Fruit fly (Drosophila melanogaster): ENCODE results near the gene CG7025.

dm6 chr2L:7665747-7666146 lies 26.7 kb downstream of the CG7025 start, which contains the start of gene Myo28B1:
- TF ChIP-seq Myc (optimal IDR thresholded peaks at IDR 0.05) = no peak
- TF ChIP-seq usp (GFP tag; optimal IDR thresholded peaks at IDR 0.05) = no peak
- no peak for TF ChIP-seq br (GFP tag; optimal IDR thresholded peaks at IDR 0.05)
- no peak for TF ChIP-seq Dfd (GFP tag; optimal IDR thresholded peaks at IDR 0.05)
- TF ChIP-seq ey (GFP tag; optimal IDR thresholded peaks at IDR 0.05) = no peak
- no peak for TF ChIP-seq HLH106 (tag; optimal IDR thresholded peaks at IDR 0.05)
- TF ChIP-seq pan (optimal IDR thresholded peaks at IDR 0.05) = no peak
- TF ChIP-seq h (GFP tag; optimal IDR thresholded peaks at IDR 0.05) = no peak
